Worm (Caenorhabditis elegans): ENCODE data around the gene cest-4.

Gene cest-4

ce11 chrIV:6771556-6771955 lies 30.6 kb downstream of the cest-4 start:
- TF ChIP-seq scrt-1 (GFP tag; IDR thresholded peaks at IDR 0.05) (no peak), hnd-1 (tag; optimal IDR thresholded peaks at IDR 0.05) (no peak), ets-7 (tag; optimal IDR thresholded peaks at IDR 0.05) (no peak), flt-1 (GFP tag; IDR thresholded peaks at IDR 0.05) (no peak), tra-4 (tag; optimal IDR thresholded peaks at IDR 0.05) (no peak), hmg-4 (GFP tag; optimal IDR thresholded peaks at IDR 0.05) (no peak), aly-1 (tag; optimal IDR thresholded peaks at IDR 0.05) (no peak)

ce11 chrIV:6770407-6770883 lies 31.7 kb downstream of the cest-4 start, which contains the start of gene anat-1:
anat-1 (plus strand) TSS chrIV:6770833.
- TF ChIP-seq ceh-13 (GFP tag; optimal IDR thresholded peaks at IDR 0.05) (no peak), scrt-1 (GFP tag; IDR thresholded peaks at IDR 0.05) (no peak), hnd-1 (tag; optimal IDR thresholded peaks at IDR 0.05) (no peak), tra-4 (tag; optimal IDR thresholded peaks at IDR 0.05) (no peak), ets-7 (tag; optimal IDR thresholded peaks at IDR 0.05) (no peak), tbx-11 (GFP tag; IDR thresholded peaks at IDR 0.05) (no peak), B0310.2 (tag; optimal IDR thresholded peaks at IDR 0.05) (no peak), hmg-4 (GFP tag; optimal IDR thresholded peaks at IDR 0.05) (no peak), pes-1 (GFP tag; IDR thresholded peaks at IDR 0.05) (no peak), ceh-36 (tag; optimal IDR thresholded peaks at IDR 0.05) (no peak), aly-1 (tag; optimal IDR thresholded peaks at IDR 0.05) (no peak), ama-1 (optimal IDR thresholded peaks at IDR 0.05) (no peak), tbx-37 (GFP tag; conservative IDR thresholded peaks at IDR 0.05) (no peak)

DNA sequence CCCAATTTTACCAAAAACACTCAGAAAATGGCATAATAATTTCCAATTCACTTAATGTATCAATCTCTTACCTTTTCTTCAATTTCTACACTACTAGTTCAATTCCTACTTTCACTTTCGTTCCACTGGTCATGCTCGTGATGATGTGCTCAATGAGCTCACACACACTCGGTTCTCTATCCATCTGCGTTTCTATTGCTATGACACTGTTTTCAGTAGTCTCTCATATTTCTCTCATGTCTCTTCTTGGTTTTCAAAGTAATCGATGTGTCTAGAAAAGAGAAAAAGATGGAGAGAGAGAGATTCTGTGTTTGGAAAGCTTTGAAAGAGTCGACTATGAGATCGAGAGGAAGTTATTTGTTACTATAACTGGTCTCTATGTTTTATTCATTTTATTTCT lies 34.9 kb downstream of the cest-4 start:
- peak; percentile 1 for TF ChIP-seq F13C5.2 (tag; optimal IDR thresholded peaks at IDR 0.05)
- TF ChIP-seq ceh-13 (GFP tag; optimal IDR thresholded peaks at IDR 0.05): no peak

DNA sequence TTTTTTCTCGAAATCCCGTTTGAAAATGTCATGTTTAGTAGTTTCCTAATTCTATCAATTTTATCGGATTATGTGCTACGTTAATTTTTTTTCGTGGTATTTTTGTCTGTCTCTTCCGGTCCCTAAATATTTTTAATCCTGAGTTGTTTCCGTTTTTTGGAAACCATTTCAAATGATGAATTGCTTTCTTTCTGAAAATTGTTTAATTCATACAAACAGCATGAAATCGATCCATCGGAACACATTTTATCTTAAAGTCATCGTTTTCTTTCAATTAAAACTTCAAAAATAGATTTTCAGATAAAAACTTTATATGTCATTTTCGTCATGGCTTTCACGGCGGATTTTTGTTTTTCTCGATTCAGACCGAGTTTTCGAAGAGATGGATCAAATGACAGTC lies 39.7 kb downstream of the cest-4 start, which contains the start of gene spd-3:
Gene spd-3 (plus strand): TSS at position 301 of the 400 bp plus-strand sequence.
- TF ChIP-seq ceh-36 (tag; optimal IDR thresholded peaks at IDR 0.05) (no peak), ceh-13 (GFP tag; optimal IDR thresholded peaks at IDR 0.05) (no peak), B0310.2 (tag; optimal IDR thresholded peaks at IDR 0.05) (no peak), tbx-37 (GFP tag; conservative IDR thresholded peaks at IDR 0.05) (no peak), sea-1 (GFP tag; conservative IDR thresholded peaks at IDR 0.05) (no peak), flt-1 (GFP tag; IDR thresholded peaks at IDR 0.05) (no peak), hmg-4 (GFP tag; optimal IDR thresholded peaks at IDR 0.05) (no peak), aly-1 (tag; optimal IDR thresholded peaks at IDR 0.05) (no peak)

- TF ChIP-seq pes-1 (GFP tag; IDR thresholded peaks at IDR 0.05) (no peak), tra-4 (tag; optimal IDR thresholded peaks at IDR 0.05) (no peak), tbx-11 (GFP tag; IDR thresholded peaks at IDR 0.05) (no peak), flt-1 (GFP tag; IDR thresholded peaks at IDR 0.05) (no peak), ceh-13 (GFP tag; optimal IDR thresholded peaks at IDR 0.05) (no peak), tbx-37 (GFP tag; conservative IDR thresholded peaks at IDR 0.05) (no peak), B0310.2 (tag; optimal IDR thresholded peaks at IDR 0.05) (no peak), ama-1 (optimal IDR thresholded peaks at IDR 0.05) (no peak), ets-7 (tag; optimal IDR thresholded peaks at IDR 0.05) (no peak), ceh-36 (tag; optimal IDR thresholded peaks at IDR 0.05) (no peak), F13C5.2 (tag; optimal IDR thresholded peaks at IDR 0.05) (no peak), aly-1 (tag; optimal IDR thresholded peaks at IDR 0.05) (no peak), scrt-1 (GFP tag; IDR thresholded peaks at IDR 0.05) (no peak), sea-1 (GFP tag; conservative IDR thresholded peaks at IDR 0.05) (no peak), hnd-1 (tag; optimal IDR thresholded peaks at IDR 0.05) (no peak), hmbx-1 (tag; optimal IDR thresholded peaks at IDR 0.05) (no peak), hmg-4 (GFP tag; optimal IDR thresholded peaks at IDR 0.05) (no peak)
Measured at ce11 chrIV:6757614-6758013, 44.5 kb downstream of the cest-4 start.

ce11 chrIV:6757011-6757410 lies 45.1 kb downstream of the cest-4 start, which contains the start of gene usp-4:
usp-4 (plus strand) TSS chrIV:6757311.
- TF ChIP-seq ets-7 (tag; optimal IDR thresholded peaks at IDR 0.05): no peak
- no peak for TF ChIP-seq hnd-1 (tag; optimal IDR thresholded peaks at IDR 0.05)
- no peak for TF ChIP-seq ama-1 (optimal IDR thresholded peaks at IDR 0.05)
- no peak for TF ChIP-seq F13C5.2 (tag; optimal IDR thresholded peaks at IDR 0.05)
- TF ChIP-seq flt-1 (GFP tag; IDR thresholded peaks at IDR 0.05): no peak
- TF ChIP-seq ceh-13 (GFP tag; optimal IDR thresholded peaks at IDR 0.05): no peak
- no peak for TF ChIP-seq B0310.2 (tag; optimal IDR thresholded peaks at IDR 0.05)
- no peak for TF ChIP-seq tbx-11 (GFP tag; IDR thresholded peaks at IDR 0.05)
- TF ChIP-seq aly-1 (tag; optimal IDR thresholded peaks at IDR 0.05): no peak
- no peak for TF ChIP-seq tra-4 (tag; optimal IDR thresholded peaks at IDR 0.05)
- no peak for TF ChIP-seq hmbx-1 (tag; optimal IDR thresholded peaks at IDR 0.05)
- no peak for TF ChIP-seq scrt-1 (GFP tag; IDR thresholded peaks at IDR 0.05)
- TF ChIP-seq sea-1 (GFP tag; conservative IDR thresholded peaks at IDR 0.05): no peak
- no peak for TF ChIP-seq ceh-36 (tag; optimal IDR thresholded peaks at IDR 0.05)
- TF ChIP-seq tbx-37 (GFP tag; conservative IDR thresholded peaks at IDR 0.05): no peak
- no peak for TF ChIP-seq pes-1 (GFP tag; IDR thresholded peaks at IDR 0.05)
- no peak for TF ChIP-seq hmg-4 (GFP tag; optimal IDR thresholded peaks at IDR 0.05)

DNA sequence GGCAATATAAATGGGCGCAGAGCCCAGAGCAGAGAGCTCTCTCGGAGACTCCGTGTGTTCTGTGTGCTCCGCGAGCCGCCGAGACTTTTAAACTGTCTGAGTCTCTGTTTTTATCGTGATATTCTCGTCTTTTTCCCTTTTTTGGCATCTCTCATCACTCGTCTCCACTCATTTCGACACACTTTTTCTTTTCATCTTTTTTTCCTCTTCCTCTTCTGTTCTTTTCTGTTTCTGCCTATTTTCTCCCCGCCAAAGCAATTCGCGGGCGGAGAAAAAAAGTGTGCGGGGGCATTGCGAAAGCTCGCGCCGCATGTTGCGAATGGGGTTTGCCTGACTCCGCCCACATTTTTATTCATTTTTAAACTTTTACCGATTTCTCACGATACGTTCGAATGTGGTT lies 45.8 kb downstream of the cest-4 start:
- no peak; the same call in 1 of the 2 replicates for TF ChIP-seq pes-1 (GFP tag; IDR thresholded peaks at IDR 0.05)
- peak; percentile 83 for TF ChIP-seq scrt-1 (GFP tag; IDR thresholded peaks at IDR 0.05)
- peak; percentile 91 for TF ChIP-seq sea-1 (GFP tag; conservative IDR thresholded peaks at IDR 0.05)
- peak; percentile 81 for TF ChIP-seq tbx-37 (GFP tag; conservative IDR thresholded peaks at IDR 0.05)
- TF ChIP-seq ceh-13 (GFP tag; optimal IDR thresholded peaks at IDR 0.05): peak; percentile 55
- peak; percentile 78 for TF ChIP-seq flt-1 (GFP tag; IDR thresholded peaks at IDR 0.05)
- TF ChIP-seq F13C5.2 (tag; optimal IDR thresholded peaks at IDR 0.05): peak; percentile 94
- no peak for TF ChIP-seq tra-4 (tag; optimal IDR thresholded peaks at IDR 0.05)
- TF ChIP-seq B0310.2 (tag; optimal IDR thresholded peaks at IDR 0.05): peak; percentile 47
- TF ChIP-seq hmg-4 (GFP tag; optimal IDR thresholded peaks at IDR 0.05): peak; percentile 91
- TF ChIP-seq ama-1 (optimal IDR thresholded peaks at IDR 0.05): no peak
- peak; percentile 71 for TF ChIP-seq ceh-36 (tag; optimal IDR thresholded peaks at IDR 0.05)
- peak; percentile 60 for TF ChIP-seq hnd-1 (tag; optimal IDR thresholded peaks at IDR 0.05)
- TF ChIP-seq ets-7 (tag; optimal IDR thresholded peaks at IDR 0.05): peak; percentile 69
- peak; percentile 82 for TF ChIP-seq aly-1 (tag; optimal IDR thresholded peaks at IDR 0.05)
- peak; percentile 80 for TF ChIP-seq tbx-11 (GFP tag; IDR thresholded peaks at IDR 0.05)
- peak; percentile 27 for TF ChIP-seq hmbx-1 (tag; optimal IDR thresholded peaks at IDR 0.05)
